Worm (Caenorhabditis elegans) whole organism, L4 larva: ENCODE data around the gene let-92.

Source experiments
- ama-1 ChIP-seq: fragments of 150-350 bp; optimal IDR thresholded peaks from 2 replicates; lab custom pipeline; 2014; ENCODE audit warnings: inconsistent platforms, mixed read lengths
- jun-1 ChIP-seq: fragments of 150-350 bp; optimal IDR thresholded peaks from 2 replicates; lab custom pipeline; 2014; ENCODE audit warnings: missing biosample characterization, missing genetic modification reagents, missing genetic modification characterization
- sdz-12 ChIP-seq: fragments of 200-800 bp; sonication (Bioruptor generic); optimal IDR thresholded peaks from 2 replicates; lab custom pipeline; 2018; ENCODE audit warnings: mild to moderate bottlenecking, missing genetic modification characterization, missing compliant biosample characterization

ce11 chrIV:11877674-11878073 lies 19.4 kb downstream of the let-92 start, which contains the start of gene pph-2:
- TF ChIP-seq ama-1 (lab: Kevin White, UChicago) (no peak), sdz-12 (GFP tag; lab: Kevin White, UChicago) (no peak), jun-1 (no peak)
